Worm (Caenorhabditis elegans): ENCODE results near the gene tbx-11.

- TF ChIP-seq W03F9.2 (tag; optimal IDR thresholded peaks at IDR 0.05) (no peak), him-1 (tag; optimal IDR thresholded peaks at IDR 0.05) (no peak)
Measured at ce11 chrIII:6011310-6011709, 35.5 kb downstream of the tbx-11 start.
